Worm (Caenorhabditis elegans) whole organism, L2 larva: ENCODE results near the gene fbxa-104.

Experiments used
- R02D3.7 ChIP-seq: fragments of 150-350 bp; optimal IDR thresholded peaks from 2 replicates; lab custom pipeline; 2014; ENCODE audit warnings: missing biosample characterization, missing genetic modification characterization
- aly-2 ChIP-seq: fragments of 150-350 bp; optimal IDR thresholded peaks from 2 replicates; lab custom pipeline; 2014; ENCODE audit warnings: missing biosample characterization, missing genetic modification characterization
- blmp-1 ChIP-seq: sonication (generic microtip); optimal IDR thresholded peaks from 2 replicates; lab custom pipeline; 2017; ENCODE audit warnings: missing genetic modification characterization, mild to moderate bottlenecking, missing compliant biosample characterization, antibody characterized with exemption, moderate library complexity; ENCODE audit not compliant: insufficient read depth
- dmd-4 ChIP-seq: sonication (generic microtip); optimal IDR thresholded peaks from 2 replicates; lab custom pipeline; 2017; ENCODE audit warnings: missing biosample characterization, missing genetic modification characterization
- lsy-2 ChIP-seq, 2 experiments: fragments of 150-350 bp in 1 of 2; sonication (generic microtip) in 1 of 2; optimal IDR thresholded peaks; 2 replicates each; lab custom pipeline; 2014 to 2017; ENCODE audit warnings: missing biosample characterization in 2 of 2, missing genetic modification characterization in 2 of 2
- nhr-11 ChIP-seq: fragments of 150-350 bp; optimal IDR thresholded peaks from 2 replicates; lab custom pipeline; 2014; ENCODE audit warnings: missing biosample characterization, missing genetic modification characterization
- nhr-77 ChIP-seq: fragments of 150-350 bp; optimal IDR thresholded peaks from 2 replicates; lab custom pipeline; 2014; ENCODE audit warnings: missing biosample characterization, missing genetic modification characterization
- unc-62 ChIP-seq: fragments of 150-350 bp; optimal IDR thresholded peaks from 2 replicates; lab custom pipeline; 2014; ENCODE audit warnings: missing biosample characterization, missing genetic modification reagents, missing genetic modification characterization
- zag-1 ChIP-seq: fragments of 150-350 bp; optimal IDR thresholded peaks from 2 replicates; lab custom pipeline; 2014; ENCODE audit warnings: missing biosample characterization, missing genetic modification characterization
- ztf-1 ChIP-seq: fragments of 200-800 bp; sonication (Bioruptor generic); conservative IDR thresholded peaks from 2 replicates; pipeline ENCODE4 v1.3.6; 2022; ENCODE audit warnings: missing genetic modification characterization, missing compliant biosample characterization
- ztf-11 ChIP-seq: sonication (generic microtip); optimal IDR thresholded peaks from 2 replicates; lab custom pipeline; 2017; ENCODE audit warnings: missing biosample characterization, missing genetic modification characterization

- no peak for TF ChIP-seq dmd-4 (tag; lab: Kevin White, UChicago)
- TF ChIP-seq R02D3.7 (tag; lab: Kevin White, UChicago): no peak
- TF ChIP-seq unc-62 (GFP tag; lab: Kevin White, UChicago): no peak
- no peak for TF ChIP-seq nhr-11
- TF ChIP-seq ztf-11: no peak
- TF ChIP-seq aly-2 (tag; lab: Kevin White, UChicago): no peak
- no peak for TF ChIP-seq lsy-2 (tag; optimal IDR thresholded peaks at IDR 0.05; lab: Kevin White, UChicago)
- TF ChIP-seq nhr-77 (tag; lab: Kevin White, UChicago): no peak
- no peak for TF ChIP-seq ztf-1 (GFP tag; lab: Robert Waterston, UW)
- no peak for TF ChIP-seq blmp-1 (tag; lab: Kevin White, UChicago)
- TF ChIP-seq zag-1 (tag; lab: Kevin White, UChicago): no peak
Observed at ce11 chrV:15401856-15402314, 21.6 kb downstream of the fbxa-104 start, which contains the start of gene fbxa-135.
